Worm (Caenorhabditis elegans) whole organism, young adult: Measurements from ENCODE around the gene pfs-2.

Source experiments
- D2030.7 ChIP-seq: fragments of 200-800 bp; sonication (Bioruptor generic); IDR thresholded peaks from 2 replicates; pipeline ENCODE4 v1.3.6; 2022; ENCODE audit warnings: missing genetic modification reagents, missing genetic modification characterization, missing compliant biosample characterization
- F22D6.2 ChIP-seq: sonication (generic microtip); optimal IDR thresholded peaks from 2 replicates; lab custom pipeline; 2016; ENCODE audit warnings: mild to moderate bottlenecking, missing genetic modification characterization, missing compliant biosample characterization
- F33H1.4 ChIP-seq: fragments of 200-800 bp; sonication (Bioruptor generic); IDR thresholded peaks from 2 replicates; pipeline ENCODE4 v1.3.6; 2022; ENCODE audit warnings: missing genetic modification reagents, missing genetic modification characterization, missing compliant biosample characterization
- F49E8.2 ChIP-seq: sonication (generic microtip); optimal IDR thresholded peaks from 3 replicates; lab custom pipeline; 2017; ENCODE audit warnings: missing genetic modification characterization, mild to moderate bottlenecking, missing compliant biosample characterization, antibody characterized with exemption, moderate library complexity; ENCODE audit not compliant: insufficient read depth
- K12H6.12 ChIP-seq: fragments of 200-800 bp; sonication (Bioruptor generic); optimal IDR thresholded peaks from 2 replicates; lab custom pipeline; 2018; ENCODE audit warnings: mild to moderate bottlenecking, missing genetic modification characterization, missing compliant biosample characterization
- T26A5.8 ChIP-seq: sonication (generic microtip); optimal IDR thresholded peaks from 2 replicates; lab custom pipeline; 2016; ENCODE audit warnings: missing genetic modification characterization, missing compliant biosample characterization
- ZK185.1 ChIP-seq: sonication (generic microtip); optimal IDR thresholded peaks from 2 replicates; lab custom pipeline; 2016; ENCODE audit warnings: mild to moderate bottlenecking, missing genetic modification characterization, missing compliant biosample characterization; ENCODE audit not compliant: poor library complexity, severe bottlenecking
- ama-1 ChIP-seq, 3 experiments: fragments of 150-350 bp in 1 of 3; sonication (generic microtip) in 2 of 3; optimal IDR thresholded peaks; 2 replicates each; lab custom pipeline; 2014 to 2018; ENCODE audit warnings: missing biosample characterization in 2 of 3, missing genetic modification characterization in 2 of 3, missing genetic modification reagents in 2 of 3
- aptf-3 ChIP-seq: fragments of 200-800 bp; sonication (Bioruptor generic); IDR thresholded peaks from 2 replicates; pipeline ENCODE4 v1.3.6; 2022; ENCODE audit warnings: missing genetic modification characterization, missing compliant biosample characterization
- athp-1 ChIP-seq: sonication (generic microtip); optimal IDR thresholded peaks from 2 replicates; lab custom pipeline; 2017; ENCODE audit warnings: mild to moderate bottlenecking, missing genetic modification characterization, missing compliant biosample characterization
- attf-5 ChIP-seq: fragments of 200-800 bp; sonication (Bioruptor generic); optimal IDR thresholded peaks from 2 replicates; lab custom pipeline; 2018; ENCODE audit warnings: mild to moderate bottlenecking, missing genetic modification characterization, missing compliant biosample characterization
- bed-2 ChIP-seq: fragments of 200-800 bp; sonication (Bioruptor generic); IDR thresholded peaks from 2 replicates; pipeline ENCODE4 v1.3.6; 2022; ENCODE audit warnings: missing genetic modification reagents, missing genetic modification characterization, missing compliant biosample characterization
- ceh-27 ChIP-seq: fragments of 200-800 bp; sonication (Bioruptor generic); optimal IDR thresholded peaks from 2 replicates; lab custom pipeline; 2018; ENCODE audit warnings: mild to moderate bottlenecking, missing genetic modification characterization, moderate library complexity, missing compliant biosample characterization
- ceh-91 ChIP-seq: fragments of 200-800 bp; sonication (Bioruptor generic); IDR thresholded peaks from 2 replicates; pipeline ENCODE4 v1.3.6; 2022; ENCODE audit warnings: missing genetic modification reagents, missing genetic modification characterization, missing compliant biosample characterization
- dox-1 ChIP-seq: fragments of 200-800 bp; sonication (Bioruptor generic); IDR thresholded peaks from 2 replicates; pipeline ENCODE4 v1.3.6; 2022; ENCODE audit warnings: missing genetic modification reagents, missing genetic modification characterization, missing compliant biosample characterization
- dpff-1 ChIP-seq: sonication (generic microtip); optimal IDR thresholded peaks from 2 replicates; lab custom pipeline; 2017; ENCODE audit warnings: mild to moderate bottlenecking, missing genetic modification characterization, missing compliant biosample characterization
- efl-1 ChIP-seq: fragments of 150-350 bp; optimal IDR thresholded peaks from 2 replicates; lab custom pipeline; 2014; ENCODE audit warnings: missing biosample characterization, missing genetic modification reagents, missing genetic modification characterization
- egl-44 ChIP-seq: fragments of 200-800 bp; sonication (Bioruptor generic); IDR thresholded peaks from 2 replicates; pipeline ENCODE4 v1.3.6; 2022; ENCODE audit warnings: missing genetic modification reagents, missing genetic modification characterization, missing compliant biosample characterization
- him-1 ChIP-seq: sonication (generic microtip); optimal IDR thresholded peaks from 2 replicates; lab custom pipeline; 2016; ENCODE audit warnings: missing genotype, missing genetic modification reagents, missing genetic modification characterization, missing compliant biosample characterization
- hmg-1.2 ChIP-seq: fragments of 200-800 bp; sonication (Bioruptor generic); IDR thresholded peaks from 2 replicates; pipeline ENCODE4 v1.3.6; 2022; ENCODE audit warnings: missing genetic modification reagents, missing genetic modification characterization, missing compliant biosample characterization
- hrde-1 ChIP-seq: sonication (generic microtip); optimal IDR thresholded peaks from 2 replicates; lab custom pipeline; 2016; ENCODE audit warnings: missing genetic modification characterization, mild to moderate bottlenecking, missing compliant biosample characterization, moderate library complexity, missing genotype, missing genetic modification reagents, borderline replicate concordance
- hsf-1 ChIP-seq: fragments of 200-800 bp; sonication (Bioruptor generic); IDR thresholded peaks from 2 replicates; pipeline ENCODE4 v1.3.6; 2022; ENCODE audit warnings: missing genetic modification reagents, missing genetic modification characterization, missing compliant biosample characterization
- lin-26 ChIP-seq: fragments of 200-800 bp; sonication (Bioruptor generic); IDR thresholded peaks from 2 replicates; pipeline ENCODE4 v1.3.6; 2022; ENCODE audit warnings: missing genetic modification reagents, missing genetic modification characterization, missing compliant biosample characterization
- lin-35 ChIP-seq, 3 experiments: fragments of 150-350 bp in 2 of 3; sonication (generic microtip) in 1 of 3; optimal IDR thresholded peaks; 2 replicates each; lab custom pipeline; 2014 to 2018; ENCODE audit warnings: missing biosample characterization in 3 of 3, missing genetic modification characterization in 3 of 3, missing genetic modification reagents in 3 of 3
- lin-40 ChIP-seq: sonication (generic microtip); optimal IDR thresholded peaks from 2 replicates; lab custom pipeline; 2016; ENCODE audit warnings: missing genetic modification characterization, mild to moderate bottlenecking, missing compliant biosample characterization, missing genotype, missing genetic modification reagents
- lin-54 ChIP-seq: fragments of 200-800 bp; sonication (Bioruptor generic); optimal IDR thresholded peaks from 2 replicates; lab custom pipeline; 2018; ENCODE audit warnings: mild to moderate bottlenecking, missing genetic modification characterization, missing compliant biosample characterization
- lsl-1 ChIP-seq: fragments of 200-800 bp; sonication (Bioruptor generic); optimal IDR thresholded peaks from 2 replicates; lab custom pipeline; 2018; ENCODE audit warnings: mild to moderate bottlenecking, missing genetic modification characterization, moderate library complexity, missing compliant biosample characterization
- madf-8 ChIP-seq: fragments of 200-800 bp; sonication (Bioruptor generic); conservative IDR thresholded peaks from 2 replicates; pipeline ENCODE4 v1.3.6; 2022; ENCODE audit warnings: missing genetic modification reagents, missing genetic modification characterization, missing compliant biosample characterization
- mcd-1 ChIP-seq: fragments of 200-800 bp; sonication (Bioruptor generic); IDR thresholded peaks from 2 replicates; pipeline ENCODE4 v1.3.6; 2022; ENCODE audit warnings: missing genetic modification reagents, missing genetic modification characterization, missing compliant biosample characterization
- nfya-1 ChIP-seq: sonication (generic microtip); optimal IDR thresholded peaks from 2 replicates; lab custom pipeline; 2017; ENCODE audit warnings: antibody characterized with exemption, missing compliant biosample characterization, missing genetic modification characterization, borderline replicate concordance; ENCODE audit not compliant: insufficient read depth
- nhr-80 ChIP-seq: sonication (generic microtip); optimal IDR thresholded peaks from 2 replicates; lab custom pipeline; 2016; ENCODE audit warnings: missing genetic modification characterization, missing compliant biosample characterization
- repo-1 ChIP-seq: sonication (generic microtip); optimal IDR thresholded peaks from 2 replicates; lab custom pipeline; 2017; ENCODE audit warnings: mild to moderate bottlenecking, missing genetic modification characterization, missing compliant biosample characterization
- rpc-1 ChIP-seq, 2 experiments: fragments of 150-350 bp in 1 of 2; sonication (generic microtip) in 1 of 2; optimal IDR thresholded peaks; 2 replicates each; lab custom pipeline; 2014 to 2018; ENCODE audit warnings: missing biosample characterization in 1 of 2, missing genetic modification characterization in 1 of 2, missing genetic modification reagents in 1 of 2, missing genotype in 1 of 2
- snpc-1.1 ChIP-seq: sonication (generic microtip); optimal IDR thresholded peaks from 2 replicates; lab custom pipeline; 2017; ENCODE audit warnings: missing genetic modification characterization, mild to moderate bottlenecking, missing compliant biosample characterization, antibody characterized with exemption, moderate library complexity, missing genotype, missing genetic modification reagents; ENCODE audit not compliant: insufficient read depth
- snpc-1.3 ChIP-seq: sonication (generic microtip); optimal IDR thresholded peaks from 2 replicates; lab custom pipeline; 2017; ENCODE audit warnings: missing genetic modification characterization, mild to moderate bottlenecking, missing compliant biosample characterization, antibody characterized with exemption, moderate library complexity, missing genotype, missing genetic modification reagents; ENCODE audit not compliant: insufficient read depth
- snpc-3.4 ChIP-seq: sonication (generic microtip); optimal IDR thresholded peaks from 2 replicates; lab custom pipeline; 2017; ENCODE audit warnings: missing genetic modification characterization, mild to moderate bottlenecking, missing compliant biosample characterization, antibody characterized with exemption, moderate library complexity, missing genotype, missing genetic modification reagents
- snpc-4 ChIP-seq, 5 experiments: fragments of 150-350 bp in 1 of 5; sonication (generic microtip) in 4 of 5; optimal IDR thresholded peaks; 2 replicates each; lab custom pipeline; 2014 to 2018; ENCODE audit warnings: missing genetic modification characterization in 5 of 5, missing biosample characterization in 3 of 5, antibody characterized with exemption in 2 of 5, mild to moderate bottlenecking in 2 of 5, missing compliant biosample characterization in 2 of 5, missing genotype in 2 of 5, moderate library complexity in 2 of 5, missing genetic modification reagents in 1 of 5
- tbx-9 ChIP-seq: sonication (generic microtip); optimal IDR thresholded peaks from 2 replicates; lab custom pipeline; 2016; ENCODE audit warnings: borderline replicate concordance, missing genetic modification characterization, inconsistent platforms, missing compliant biosample characterization
- unc-130 ChIP-seq: sonication (generic microtip); optimal IDR thresholded peaks from 2 replicates; lab custom pipeline; 2016; ENCODE audit warnings: missing genetic modification reagents, missing genetic modification characterization, missing compliant biosample characterization
- xnd-1 ChIP-seq: sonication (generic microtip); optimal IDR thresholded peaks from 2 replicates; lab custom pipeline; 2016; ENCODE audit warnings: missing genotype, missing genetic modification reagents, missing genetic modification characterization, missing compliant biosample characterization
- zfh-2 ChIP-seq: fragments of 200-800 bp; sonication (Bioruptor generic); conservative IDR thresholded peaks from 2 replicates; pipeline ENCODE4 v1.3.6; 2022; ENCODE audit warnings: missing genetic modification reagents, missing genetic modification characterization, missing compliant biosample characterization
- ztf-18 ChIP-seq: sonication (generic microtip); optimal IDR thresholded peaks from 2 replicates; lab custom pipeline; 2016; ENCODE audit warnings: missing genotype, mild to moderate bottlenecking, missing genetic modification characterization, missing compliant biosample characterization
- ztf-22 ChIP-seq: fragments of 200-800 bp; sonication (Bioruptor generic); optimal IDR thresholded peaks from 2 replicates; lab custom pipeline; 2018; ENCODE audit warnings: mild to moderate bottlenecking, missing genetic modification characterization, moderate library complexity, missing compliant biosample characterization
- ztf-28 ChIP-seq: fragments of 200-800 bp; sonication (Bioruptor generic); IDR thresholded peaks from 2 replicates; pipeline ENCODE4 v1.3.6; 2022; ENCODE audit warnings: missing genetic modification reagents, missing genetic modification characterization, missing compliant biosample characterization

pfs-2 gene

DNA sequence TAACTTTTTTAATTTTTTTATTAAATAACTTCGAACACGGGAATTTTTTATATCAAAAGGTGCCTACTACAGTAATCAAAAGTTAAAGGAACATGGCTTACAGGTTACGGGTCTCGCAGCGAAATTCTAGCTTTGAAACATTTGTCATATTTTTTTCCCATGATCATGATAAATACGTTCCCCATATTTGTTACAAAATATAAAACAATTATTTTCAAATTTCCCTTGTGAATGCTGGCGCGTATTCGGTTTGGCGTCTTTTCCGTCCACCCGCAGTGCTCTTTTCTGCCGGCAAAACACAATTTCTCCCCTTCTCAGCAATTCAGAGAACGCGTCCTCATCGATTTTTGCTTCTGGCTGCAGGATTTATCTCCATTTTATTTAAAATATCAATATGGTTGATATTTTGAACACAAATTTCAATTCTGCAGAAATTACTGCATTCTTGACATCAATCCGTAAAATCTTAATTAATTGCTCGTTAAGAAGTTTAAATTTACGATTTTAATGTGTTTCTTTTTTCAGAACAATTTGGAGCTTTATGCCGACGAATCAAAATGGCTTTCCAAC lies 7.1 kb downstream of the pfs-2 start, which contains the start of gene imb-2:
Gene imb-2 (plus strand): TSS at position 520 of the 570 bp plus-strand sequence.
- TF ChIP-seq T26A5.8 (tag; lab: Kevin White, UChicago) (no peak), egl-44 (GFP tag; lab: Robert Waterston, UW) (no peak), ceh-91 (GFP tag; lab: Robert Waterston, UW) (peak; percentile 52; the same call in 1 of the 2 replicates), nhr-80 (peak; percentile 44), aptf-3 (GFP tag; lab: Robert Waterston, UW) (no peak), ZK185.1 (tag; lab: Kevin White, UChicago) (no peak), snpc-4 (GFP tag; optimal IDR thresholded peaks at IDR 0.05; lab: Kevin White, UChicago) (no peak), snpc-4 (tag; optimal IDR thresholded peaks at IDR 0.05; lab: Kevin White, UChicago) (peak in 2 of 4 experiments; percentile 20 to 38), mcd-1 (GFP tag; lab: Robert Waterston, UW) (peak; percentile 60), lin-54 (GFP tag; lab: Kevin White, UChicago) (peak; percentile 68), dpff-1 (tag; lab: Kevin White, UChicago) (no peak), athp-1 (no peak), attf-5 (GFP tag; lab: Kevin White, UChicago) (peak; percentile 89), snpc-3.4 (tag; lab: Kevin White, UChicago) (peak; percentile 13), repo-1 (tag; lab: Kevin White, UChicago) (no peak), zfh-2 (GFP tag; lab: Robert Waterston, UW) (peak; percentile 61), bed-2 (no peak), K12H6.12 (tag; lab: Kevin White, UChicago) (peak; percentile 60), him-1 (tag; lab: Kevin White, UChicago) (peak; percentile 3), ztf-28 (GFP tag; lab: Robert Waterston, UW) (no peak), xnd-1 (peak; percentile 82), unc-130 (peak; percentile 12), ama-1 (optimal IDR thresholded peaks at IDR 0.05; lab: Kevin White, UChicago) (no peak), ama-1 (GFP tag; optimal IDR thresholded peaks at IDR 0.05; lab: Kevin White, UChicago) (no peak), tbx-9 (tag; lab: Kevin White, UChicago) (no peak), hsf-1 (GFP tag; lab: Robert Waterston, UW) (no peak), hrde-1 (tag; lab: Kevin White, UChicago) (peak; percentile 1), ztf-22 (no peak), snpc-1.3 (tag; lab: Kevin White, UChicago) (peak; percentile 2), lin-26 (GFP tag; lab: Robert Waterston, UW) (no peak), nfya-1 (no peak), snpc-1.1 (tag; lab: Kevin White, UChicago) (peak; percentile 1), rpc-1 (optimal IDR thresholded peaks at IDR 0.05; lab: Kevin White, UChicago) (no peak), rpc-1 (tag; optimal IDR thresholded peaks at IDR 0.05; lab: Kevin White, UChicago) (no peak), D2030.7 (peak; percentile 40; the same call in 1 of the 2 replicates), hmg-1.2 (peak; percentile 10; the same call in 1 of the 2 replicates), lin-35 (GFP tag; optimal IDR thresholded peaks at IDR 0.05; lab: Kevin White, UChicago) (peak in 1 of 3 experiments; percentile 73), efl-1 (GFP tag; lab: Kevin White, UChicago) (peak; percentile 40), madf-8 (GFP tag; lab: Robert Waterston, UW) (peak; percentile 49), lsl-1 (GFP tag; lab: Kevin White, UChicago) (peak; percentile 88), F33H1.4 (GFP tag; lab: Robert Waterston, UW) (peak; percentile 86), dox-1 (peak; percentile 54), F22D6.2 (tag; lab: Kevin White, UChicago) (no peak), lin-40 (tag; lab: Kevin White, UChicago) (peak; percentile 36), ceh-27 (GFP tag; lab: Kevin White, UChicago) (peak; percentile 12), F49E8.2 (tag; lab: Kevin White, UChicago) (peak; percentile 3), ztf-18 (peak; percentile 89)
